Worm (Caenorhabditis elegans): ENCODE results near the gene C45B2.6.

- no peak for TF ChIP-seq aly-2 (tag; optimal IDR thresholded peaks at IDR 0.05)
- TF ChIP-seq nhr-67 (tag; optimal IDR thresholded peaks at IDR 0.05) = no peak
- peak; percentile 64 for TF ChIP-seq pha-4 (tag; optimal IDR thresholded peaks at IDR 0.05)
- no peak for TF ChIP-seq snpc-4 (tag; optimal IDR thresholded peaks at IDR 0.05)
- no peak for TF ChIP-seq ceh-9 (tag; optimal IDR thresholded peaks at IDR 0.05)
- no peak for TF ChIP-seq elt-3 (tag; optimal IDR thresholded peaks at IDR 0.05)
- no peak for TF ChIP-seq skn-1 (tag; optimal IDR thresholded peaks at IDR 0.05)
- TF ChIP-seq unc-62 (GFP tag; optimal IDR thresholded peaks at IDR 0.05) = no peak
- no peak for TF ChIP-seq nhr-77 (tag; optimal IDR thresholded peaks at IDR 0.05)
These were observed 5.1 kb downstream of the C45B2.6 start, which contains the start of gene gln-1 for ce11 chrX:6057580-6058305.

Data from whole organism, L3 larva.